Worm (Caenorhabditis elegans) whole organism, L3 larva: ENCODE data around the gene F26G1.11.

ENCODE experiments used
- R02D3.7 ChIP-seq: fragments of 150-350 bp; optimal IDR thresholded peaks from 2 replicates; lab custom pipeline; 2014; ENCODE audit warnings: missing biosample characterization, missing genetic modification characterization
- ceh-16 ChIP-seq: sonication (generic microtip); optimal IDR thresholded peaks from 2 replicates; lab custom pipeline; 2017; ENCODE audit warnings: missing biosample characterization, missing genetic modification characterization
- ceh-82 ChIP-seq: fragments of 150-350 bp; optimal IDR thresholded peaks from 2 replicates; lab custom pipeline; 2014; ENCODE audit warnings: missing biosample characterization, missing genetic modification characterization
- elt-3 ChIP-seq, 3 experiments: fragments of 150-350 bp in 1 of 3; sonication (generic microtip) in 2 of 3; optimal IDR thresholded peaks; 2 replicates in 2 of 3; 4 replicates in 1 of 3; lab custom pipeline; 2014 to 2017; ENCODE audit warnings: missing biosample characterization in 3 of 3, missing genetic modification characterization in 3 of 3
- fkh-2 ChIP-seq: fragments of 150-350 bp; optimal IDR thresholded peaks from 2 replicates; lab custom pipeline; 2014; ENCODE audit warnings: missing biosample characterization, missing genetic modification reagents, missing genetic modification characterization
- lin-39 ChIP-seq: fragments of 150-350 bp; optimal IDR thresholded peaks from 2 replicates; lab custom pipeline; 2018; ENCODE audit warnings: missing biosample characterization, missing genetic modification reagents, missing genetic modification characterization
- mdl-1 ChIP-seq: fragments of 150-350 bp; optimal IDR thresholded peaks from 2 replicates; lab custom pipeline; 2014; ENCODE audit warnings: missing biosample characterization, missing genetic modification characterization
- nfya-1 ChIP-seq: sonication (generic microtip); optimal IDR thresholded peaks from 2 replicates; lab custom pipeline; 2017; ENCODE audit warnings: missing genetic modification characterization, mild to moderate bottlenecking, missing compliant biosample characterization, antibody characterized with exemption, moderate library complexity; ENCODE audit not compliant: insufficient read depth
- nhr-11 ChIP-seq: fragments of 150-350 bp; optimal IDR thresholded peaks from 2 replicates; lab custom pipeline; 2014; ENCODE audit warnings: missing biosample characterization, missing genetic modification characterization
- nhr-76 ChIP-seq: fragments of 150-350 bp; sonication (generic microtip); optimal IDR thresholded peaks from 5 replicates; lab custom pipeline; 2014; ENCODE audit warnings: missing biosample characterization, missing genetic modification characterization
- pha-4 ChIP-seq: fragments of 150-350 bp; optimal IDR thresholded peaks from 2 replicates; lab custom pipeline; 2014; ENCODE audit warnings: missing biosample characterization, missing genetic modification reagents, missing genetic modification characterization
- snpc-4 ChIP-seq: fragments of 150-350 bp; optimal IDR thresholded peaks from 2 replicates; lab custom pipeline; 2014; ENCODE audit warnings: missing biosample characterization, missing genetic modification characterization
- unc-62 ChIP-seq: fragments of 150-350 bp; sonication (generic microtip); optimal IDR thresholded peaks from 4 replicates; lab custom pipeline; 2014; ENCODE audit warnings: missing biosample characterization, missing genetic modification reagents, missing genetic modification characterization

- TF ChIP-seq fkh-2 (tag; lab: Kevin White, UChicago) = no peak
- TF ChIP-seq nfya-1 (tag; lab: Kevin White, UChicago) = no peak
- TF ChIP-seq ceh-82 (tag; lab: Kevin White, UChicago) = no peak
- TF ChIP-seq nhr-76 (tag; lab: Kevin White, UChicago) = no peak
- no peak for TF ChIP-seq unc-62
- TF ChIP-seq elt-3 (tag; optimal IDR thresholded peaks at IDR 0.05; lab: Kevin White, UChicago) = peak in 1 of 3 experiments; percentile 10
- no peak for TF ChIP-seq ceh-16 (tag; lab: Kevin White, UChicago)
- no peak for TF ChIP-seq R02D3.7 (tag; lab: Kevin White, UChicago)
- TF ChIP-seq nhr-11 (tag; lab: Kevin White, UChicago) = no peak
- TF ChIP-seq pha-4 (tag; lab: Kevin White, UChicago) = no peak
- TF ChIP-seq mdl-1 (tag; lab: Kevin White, UChicago) = no peak
- no peak for TF ChIP-seq snpc-4 (tag; lab: Kevin White, UChicago)
- TF ChIP-seq lin-39 (tag; lab: Kevin White, UChicago) = no peak
Observed at ce11 chrII:4821739-4822138, 44.8 kb downstream of the F26G1.11 start, which contains the start of gene lact-5.
